Fruit fly (Drosophila melanogaster): ENCODE data around the gene TBC1D5.
A peak's percentile ranks its signal among the peaks of the same experiment; 100 is the strongest.

Gene TBC1D5

dm6 chr3R:13319873-13320272 is 48.1 kb upstream of the TBC1D5 start (continued):
- peak; percentile 16; the same call in 1 of the 2 replicates for TF ChIP-seq sens-2 (GFP tag; IDR thresholded peaks at IDR 0.05)
- no peak for TF ChIP-seq Ets65A (GFP tag)
- peak; percentile 8 for TF ChIP-seq CG12659 (GFP tag; optimal IDR thresholded peaks at IDR 0.05)
- TF ChIP-seq CG18262 (tag; optimal IDR thresholded peaks at IDR 0.05), result no peak
- no peak for TF ChIP-seq mld (GFP tag; IDR thresholded peaks at IDR 0.05; ENCODE audit: partially characterized antibody)
- TF ChIP-seq onecut (GFP tag; IDR thresholded peaks at IDR 0.05), result no peak
- TF ChIP-seq Xrp1 (GFP tag; IDR thresholded peaks at IDR 0.05), result no peak
- no peak for TF ChIP-seq CG4404 (GFP tag; IDR thresholded peaks at IDR 0.05)
- peak; percentile 51 for TF ChIP-seq CG4707 (GFP tag; optimal IDR thresholded peaks at IDR 0.05)
- no peak for TF ChIP-seq Bteb2 (GFP tag; optimal IDR thresholded peaks at IDR 0.05)
- TF ChIP-seq Hand (GFP tag; optimal IDR thresholded peaks at IDR 0.05), result no peak
- 0 out of 2 replicates have a peak, but pooled peaks have one; percentile 39 for TF ChIP-seq CG32767 (GFP tag; IDR thresholded peaks at IDR 0.05)
- no peak for TF ChIP-seq Dref (GFP tag; IDR thresholded peaks at IDR 0.05)
- no peak for TF ChIP-seq ind (GFP tag; optimal IDR thresholded peaks at IDR 0.05)
- TF ChIP-seq sc (optimal IDR thresholded peaks at IDR 0.05), result no peak
- TF ChIP-seq sc (GFP tag; optimal IDR thresholded peaks at IDR 0.05), result peak; percentile 27
- no peak for TF ChIP-seq HLH4C (GFP tag; IDR thresholded peaks at IDR 0.05; ENCODE audit: partially characterized antibody)
- no peak for TF ChIP-seq E2f1 (GFP tag; IDR thresholded peaks at IDR 0.05)
- TF ChIP-seq Neu2 (GFP tag; optimal IDR thresholded peaks at IDR 0.05; ENCODE audit: borderline replicate concordance), result no peak
- TF ChIP-seq CG4424 (GFP tag; optimal IDR thresholded peaks at IDR 0.05), result peak; percentile 20
- TF ChIP-seq gce (GFP tag; IDR thresholded peaks at IDR 0.05), result peak; percentile 69; the same call in 2 of the 3 replicates
- TF ChIP-seq CG10147 (GFP tag; optimal IDR thresholded peaks at IDR 0.05), result no peak
- no peak for TF ChIP-seq Hey (tag; optimal IDR thresholded peaks at IDR 0.05)
- no peak for TF ChIP-seq wdn (GFP tag; IDR thresholded peaks at IDR 0.05)
- TF ChIP-seq CG6683 (GFP tag; optimal IDR thresholded peaks at IDR 0.05), result no peak
- TF ChIP-seq CG12299 (tag; optimal IDR thresholded peaks at IDR 0.05), result no peak
- peak; percentile 67 for TF ChIP-seq CG12071 (GFP tag; optimal IDR thresholded peaks at IDR 0.05)
- no peak for TF ChIP-seq CG11085 (GFP tag; IDR thresholded peaks at IDR 0.05)
- peak; percentile 24; the same call in 1 of the 3 replicates for TF ChIP-seq sr (GFP tag; IDR thresholded peaks at IDR 0.05)
- peak; percentile 16 for TF ChIP-seq Sox102F (GFP tag; optimal IDR thresholded peaks at IDR 0.05)
- TF ChIP-seq Spps (tag; optimal IDR thresholded peaks at IDR 0.05), result no peak
- TF ChIP-seq CG6813 (GFP tag; optimal IDR thresholded peaks at IDR 0.05), result peak; percentile 20
- no peak for TF ChIP-seq Jarid2 (GFP tag; optimal IDR thresholded peaks at IDR 0.05)
- no peak for TF ChIP-seq CG6654 (GFP tag; optimal IDR thresholded peaks at IDR 0.05)
- no peak for TF ChIP-seq tx (GFP tag; optimal IDR thresholded peaks at IDR 0.05)
- TF ChIP-seq Deaf1 (tag; optimal IDR thresholded peaks at IDR 0.05), result no peak
- no peak for TF ChIP-seq MBD-R2 (GFP tag; IDR thresholded peaks at IDR 0.05)
- no peak for TF ChIP-seq CG5953 (GFP tag; IDR thresholded peaks at IDR 0.05)
- no peak for TF ChIP-seq twi (tag; optimal IDR thresholded peaks at IDR 0.05)
- TF ChIP-seq run (tag; optimal IDR thresholded peaks at IDR 0.05), result no peak
- TF ChIP-seq ewg (GFP tag; optimal IDR thresholded peaks at IDR 0.05), result peak; percentile 7
- no peak for TF ChIP-seq zfh1 (GFP tag; IDR thresholded peaks at IDR 0.05)
- TF ChIP-seq bab2 (GFP tag; optimal IDR thresholded peaks at IDR 0.05), result no peak
- TF ChIP-seq CG17385 (GFP tag; optimal IDR thresholded peaks at IDR 0.05), result peak; percentile 41
- TF ChIP-seq Dad (GFP tag; optimal IDR thresholded peaks at IDR 0.05), result no peak
- no peak for TF ChIP-seq CG9932 (GFP tag; IDR thresholded peaks at IDR 0.05)
- peak; percentile 67 for TF ChIP-seq CG11696 (GFP tag; IDR thresholded peaks at IDR 0.05)
- peak; percentile 15 for TF ChIP-seq fd3F (GFP tag; optimal IDR thresholded peaks at IDR 0.05)
- no peak for TF ChIP-seq CG8359 (GFP tag; optimal IDR thresholded peaks at IDR 0.05; ENCODE audit: borderline replicate concordance)
- no peak for TF ChIP-seq CG17802 (tag; optimal IDR thresholded peaks at IDR 0.05)
- TF ChIP-seq phol (tag; optimal IDR thresholded peaks at IDR 0.05), result no peak
- TF ChIP-seq Six4 (GFP tag; optimal IDR thresholded peaks at IDR 0.05), result no peak

Measured in whole organism, embryonic.